Worm (Caenorhabditis elegans) whole organism, young adult: ENCODE results near the gene cec-1.
A peak's percentile ranks its signal among the peaks of the same experiment; 100 is the strongest.

ENCODE experiments used
- B0019.2 ChIP-seq: fragments of 200-800 bp; sonication (Bioruptor generic); conservative IDR thresholded peaks from 2 replicates; pipeline ENCODE4 v1.3.6; 2022; ENCODE audit warnings: missing genetic modification reagents, missing genetic modification characterization, missing compliant biosample characterization
- C06A6.2 ChIP-seq: fragments of 200-800 bp; sonication (Bioruptor generic); conservative IDR thresholded peaks from 2 replicates; pipeline ENCODE4 v1.3.6; 2022; ENCODE audit warnings: missing genetic modification characterization, missing compliant biosample characterization
- D2030.7 ChIP-seq: fragments of 200-800 bp; sonication (Bioruptor generic); IDR thresholded peaks from 2 replicates; pipeline ENCODE4 v1.3.6; 2022; ENCODE audit warnings: missing genetic modification reagents, missing genetic modification characterization, missing compliant biosample characterization
- F39B2.1 ChIP-seq: fragments of 200-800 bp; sonication (Bioruptor generic); IDR thresholded peaks from 2 replicates; pipeline ENCODE4 v1.3.6; 2022; ENCODE audit warnings: missing genetic modification reagents, missing genetic modification characterization, missing compliant biosample characterization
- F49E8.2 ChIP-seq: sonication (generic microtip); optimal IDR thresholded peaks from 3 replicates; lab custom pipeline; 2017; ENCODE audit warnings: missing genetic modification characterization, mild to moderate bottlenecking, missing compliant biosample characterization, antibody characterized with exemption, moderate library complexity; ENCODE audit not compliant: insufficient read depth
- F57C9.4 ChIP-seq: sonication (generic microtip); optimal IDR thresholded peaks from 2 replicates; lab custom pipeline; 2017; ENCODE audit warnings: mild to moderate bottlenecking, missing genetic modification characterization, missing compliant biosample characterization
- T07F8.4 ChIP-seq: sonication (generic microtip); optimal IDR thresholded peaks from 2 replicates; lab custom pipeline; 2016; ENCODE audit warnings: mild to moderate bottlenecking, missing genetic modification characterization, moderate library complexity, missing compliant biosample characterization
- Y79H2A.3 ChIP-seq: fragments of 200-800 bp; sonication (Bioruptor generic); conservative IDR thresholded peaks from 2 replicates; pipeline ENCODE4 v1.3.6; 2022; ENCODE audit warnings: missing genetic modification reagents, missing genetic modification characterization, missing compliant biosample characterization
- Y95B8A.8 ChIP-seq: fragments of 200-800 bp; sonication (Bioruptor generic); IDR thresholded peaks from 2 replicates; pipeline ENCODE4 v1.3.6; 2022; ENCODE audit warnings: missing genetic modification reagents, missing genetic modification characterization, missing compliant biosample characterization
- ama-1 ChIP-seq, 3 experiments: fragments of 150-350 bp in 1 of 3; sonication (generic microtip) in 2 of 3; optimal IDR thresholded peaks; 2 replicates each; lab custom pipeline; 2014 to 2018; ENCODE audit warnings: missing biosample characterization in 2 of 3, missing genetic modification characterization in 2 of 3, missing genetic modification reagents in 2 of 3
- aptf-2 ChIP-seq: fragments of 200-800 bp; sonication (Bioruptor generic); conservative IDR thresholded peaks from 2 replicates; pipeline ENCODE4 v1.3.6; 2022; ENCODE audit warnings: missing genetic modification reagents, missing genetic modification characterization, missing compliant biosample characterization
- aptf-3 ChIP-seq: fragments of 200-800 bp; sonication (Bioruptor generic); IDR thresholded peaks from 2 replicates; pipeline ENCODE4 v1.3.6; 2022; ENCODE audit warnings: missing genetic modification characterization, missing compliant biosample characterization
- attf-3 ChIP-seq: fragments of 200-800 bp; sonication (Bioruptor generic); conservative IDR thresholded peaks from 2 replicates; pipeline ENCODE4 v1.3.6; 2022; ENCODE audit warnings: missing genetic modification reagents, missing genetic modification characterization, missing compliant biosample characterization
- attf-5 ChIP-seq: fragments of 200-800 bp; sonication (Bioruptor generic); optimal IDR thresholded peaks from 2 replicates; lab custom pipeline; 2018; ENCODE audit warnings: mild to moderate bottlenecking, missing genetic modification characterization, missing compliant biosample characterization
- cebp-1 ChIP-seq, 2 experiments: fragments of 200-800 bp in 1 of 2; sonication (Bioruptor generic) in 1 of 2; sonication (generic microtip) in 1 of 2; IDR thresholded peaks in 1 of 2; optimal IDR thresholded peaks in 1 of 2; 2 replicates each; pipeline versions ENCODE4 v1.3.6 to Lab custom; 2017 to 2022; ENCODE audit warnings: missing compliant biosample characterization in 2 of 2, missing genetic modification characterization in 2 of 2, mild to moderate bottlenecking in 1 of 2, missing genetic modification reagents in 1 of 2, moderate library complexity in 1 of 2
- cebp-2 ChIP-seq: fragments of 200-800 bp; sonication (Bioruptor generic); IDR thresholded peaks from 2 replicates; pipeline ENCODE4 v1.3.6; 2022; ENCODE audit warnings: missing genetic modification characterization, missing compliant biosample characterization
- ceh-27 ChIP-seq: fragments of 200-800 bp; sonication (Bioruptor generic); optimal IDR thresholded peaks from 2 replicates; lab custom pipeline; 2018; ENCODE audit warnings: mild to moderate bottlenecking, missing genetic modification characterization, moderate library complexity, missing compliant biosample characterization
- ceh-40 ChIP-seq: fragments of 200-800 bp; sonication (Bioruptor generic); IDR thresholded peaks from 2 replicates; pipeline ENCODE4 v1.3.6; 2022; ENCODE audit warnings: missing genetic modification characterization, missing compliant biosample characterization
- ceh-91 ChIP-seq: fragments of 200-800 bp; sonication (Bioruptor generic); IDR thresholded peaks from 2 replicates; pipeline ENCODE4 v1.3.6; 2022; ENCODE audit warnings: missing genetic modification reagents, missing genetic modification characterization, missing compliant biosample characterization
- dox-1 ChIP-seq: fragments of 200-800 bp; sonication (Bioruptor generic); IDR thresholded peaks from 2 replicates; pipeline ENCODE4 v1.3.6; 2022; ENCODE audit warnings: missing genetic modification reagents, missing genetic modification characterization, missing compliant biosample characterization
- dpff-1 ChIP-seq: sonication (generic microtip); optimal IDR thresholded peaks from 2 replicates; lab custom pipeline; 2017; ENCODE audit warnings: mild to moderate bottlenecking, missing genetic modification characterization, missing compliant biosample characterization
- dpl-1 ChIP-seq: fragments of 150-350 bp; optimal IDR thresholded peaks from 2 replicates; lab custom pipeline; 2014; ENCODE audit warnings: missing biosample characterization, missing genetic modification reagents, missing genetic modification characterization
- ekl-4 ChIP-seq: fragments of 200-800 bp; sonication (Bioruptor generic); IDR thresholded peaks from 2 replicates; pipeline ENCODE4 v1.3.6; 2022; ENCODE audit warnings: missing genetic modification reagents, missing genetic modification characterization, missing compliant biosample characterization
- gei-17 ChIP-seq: fragments of 200-800 bp; sonication (Bioruptor generic); optimal IDR thresholded peaks from 2 replicates; lab custom pipeline; 2018; ENCODE audit warnings: mild to moderate bottlenecking, missing genetic modification characterization, missing compliant biosample characterization
- hlh-12 ChIP-seq: sonication (generic microtip); optimal IDR thresholded peaks from 2 replicates; lab custom pipeline; 2016; ENCODE audit warnings: missing genetic modification characterization, missing compliant biosample characterization
- hmg-1.2 ChIP-seq: fragments of 200-800 bp; sonication (Bioruptor generic); IDR thresholded peaks from 2 replicates; pipeline ENCODE4 v1.3.6; 2022; ENCODE audit warnings: missing genetic modification reagents, missing genetic modification characterization, missing compliant biosample characterization
- hmg-20 ChIP-seq: fragments of 200-800 bp; sonication (Bioruptor generic); IDR thresholded peaks from 2 replicates; pipeline ENCODE4 v1.3.6; 2022; ENCODE audit warnings: missing genetic modification reagents, missing genetic modification characterization, missing compliant biosample characterization
- hsf-1 ChIP-seq: fragments of 200-800 bp; sonication (Bioruptor generic); IDR thresholded peaks from 2 replicates; pipeline ENCODE4 v1.3.6; 2022; ENCODE audit warnings: missing genetic modification reagents, missing genetic modification characterization, missing compliant biosample characterization
- lin-35 ChIP-seq, 3 experiments: fragments of 150-350 bp in 2 of 3; sonication (generic microtip) in 1 of 3; optimal IDR thresholded peaks; 2 replicates each; lab custom pipeline; 2014 to 2018; ENCODE audit warnings: missing biosample characterization in 3 of 3, missing genetic modification characterization in 3 of 3, missing genetic modification reagents in 3 of 3
- lir-1 ChIP-seq: fragments of 200-800 bp; sonication (Bioruptor generic); conservative IDR thresholded peaks from 2 replicates; pipeline ENCODE4 v1.3.6; 2022; ENCODE audit warnings: missing genetic modification reagents, missing genetic modification characterization, missing compliant biosample characterization
- mcd-1 ChIP-seq: fragments of 200-800 bp; sonication (Bioruptor generic); IDR thresholded peaks from 2 replicates; pipeline ENCODE4 v1.3.6; 2022; ENCODE audit warnings: missing genetic modification reagents, missing genetic modification characterization, missing compliant biosample characterization
- mes-4 ChIP-seq: sonication (generic microtip); optimal IDR thresholded peaks from 2 replicates; lab custom pipeline; 2016; ENCODE audit warnings: missing genotype, missing genetic modification characterization, missing compliant biosample characterization
- mxl-1 ChIP-seq: sonication (generic microtip); optimal IDR thresholded peaks from 2 replicates; lab custom pipeline; 2016; ENCODE audit warnings: missing genetic modification characterization, missing compliant biosample characterization
- nfya-1 ChIP-seq: sonication (generic microtip); optimal IDR thresholded peaks from 2 replicates; lab custom pipeline; 2017; ENCODE audit warnings: antibody characterized with exemption, missing compliant biosample characterization, missing genetic modification characterization, borderline replicate concordance; ENCODE audit not compliant: insufficient read depth
- nhr-179 ChIP-seq: sonication (generic microtip); optimal IDR thresholded peaks from 2 replicates; lab custom pipeline; 2016; ENCODE audit warnings: mild to moderate bottlenecking, missing genetic modification characterization, missing compliant biosample characterization
- nhr-27 ChIP-seq: fragments of 200-800 bp; sonication (Bioruptor generic); optimal IDR thresholded peaks from 2 replicates; lab custom pipeline; 2018; ENCODE audit warnings: mild to moderate bottlenecking, missing genetic modification characterization, moderate library complexity, missing compliant biosample characterization
- nhr-80 ChIP-seq: sonication (generic microtip); optimal IDR thresholded peaks from 2 replicates; lab custom pipeline; 2016; ENCODE audit warnings: missing genetic modification characterization, missing compliant biosample characterization
- rec-8 ChIP-seq, 2 experiments: sonication (generic microtip); optimal IDR thresholded peaks; 2 replicates each; lab custom pipeline; 2016; ENCODE audit warnings: mild to moderate bottlenecking in 2 of 2, missing genetic modification characterization in 2 of 2, missing genetic modification reagents in 2 of 2, missing genotype in 2 of 2, missing biosample characterization in 1 of 2, missing compliant biosample characterization in 1 of 2, moderate library complexity in 1 of 2
- rpc-1 ChIP-seq, 2 experiments: fragments of 150-350 bp in 1 of 2; sonication (generic microtip) in 1 of 2; optimal IDR thresholded peaks; 2 replicates each; lab custom pipeline; 2014 to 2018; ENCODE audit warnings: missing biosample characterization in 1 of 2, missing genetic modification characterization in 1 of 2, missing genetic modification reagents in 1 of 2, missing genotype in 1 of 2
- sdz-38 ChIP-seq: sonication (generic microtip); optimal IDR thresholded peaks from 2 replicates; lab custom pipeline; 2016; ENCODE audit warnings: missing genotype, missing genetic modification characterization, missing compliant biosample characterization
- snpc-1.1 ChIP-seq: sonication (generic microtip); optimal IDR thresholded peaks from 2 replicates; lab custom pipeline; 2017; ENCODE audit warnings: missing genetic modification characterization, mild to moderate bottlenecking, missing compliant biosample characterization, antibody characterized with exemption, moderate library complexity, missing genotype, missing genetic modification reagents; ENCODE audit not compliant: insufficient read depth
- snpc-1.3 ChIP-seq: sonication (generic microtip); optimal IDR thresholded peaks from 2 replicates; lab custom pipeline; 2017; ENCODE audit warnings: missing genetic modification characterization, mild to moderate bottlenecking, missing compliant biosample characterization, antibody characterized with exemption, moderate library complexity, missing genotype, missing genetic modification reagents; ENCODE audit not compliant: insufficient read depth
- tbp1 ChIP-seq: fragments of 200-800 bp; sonication (Bioruptor generic); optimal IDR thresholded peaks from 2 replicates; lab custom pipeline; 2018; ENCODE audit warnings: mild to moderate bottlenecking, missing genetic modification characterization, missing compliant biosample characterization
- ztf-3 ChIP-seq: fragments of 200-800 bp; sonication (Bioruptor generic); optimal IDR thresholded peaks from 2 replicates; lab custom pipeline; 2018; ENCODE audit warnings: mild to moderate bottlenecking, missing genetic modification characterization, missing compliant biosample characterization

cec-1 gene

ce11 chrIII:8411976-8412375, 14.2 kb upstream of the cec-1 start (continued):
- TF ChIP-seq snpc-1.3 (tag; lab: Kevin White, UChicago) (peak; percentile 11), dpl-1 (no peak), tbp1 (GFP tag; lab: Kevin White, UChicago) (peak; percentile 37), ceh-91 (GFP tag; lab: Robert Waterston, UW) (no peak), rpc-1 (optimal IDR thresholded peaks at IDR 0.05; lab: Kevin White, UChicago) (no peak), rpc-1 (tag; optimal IDR thresholded peaks at IDR 0.05; lab: Kevin White, UChicago) (no peak), Y79H2A.3 (GFP tag; lab: Robert Waterston, UW) (no peak), nfya-1 (no peak), C06A6.2 (GFP tag; lab: Robert Waterston, UW) (no peak), snpc-1.1 (no peak), lin-35 (GFP tag; optimal IDR thresholded peaks at IDR 0.05; lab: Kevin White, UChicago) (peak in 1 of 3 experiments; percentile 48), ceh-40 (GFP tag; lab: Robert Waterston, UW) (no peak), dox-1 (GFP tag; lab: Robert Waterston, UW) (peak; percentile 80; the same call in 1 of the 2 replicates), attf-3 (GFP tag; lab: Robert Waterston, UW) (no peak), ekl-4 (GFP tag; lab: Robert Waterston, UW) (no peak), dpff-1 (tag; lab: Kevin White, UChicago) (no peak), F57C9.4 (no peak), rec-8 (tag; optimal IDR thresholded peaks at IDR 0.05; lab: Kevin White, UChicago) (no peak), nhr-27 (tag; lab: Kevin White, UChicago) (no peak), F49E8.2 (tag; lab: Kevin White, UChicago) (no peak), B0019.2 (GFP tag; lab: Robert Waterston, UW) (no peak), cebp-2 (no peak), attf-5 (GFP tag; lab: Kevin White, UChicago) (peak; percentile 88), mes-4 (tag; lab: Kevin White, UChicago) (no peak), lir-1 (GFP tag; lab: Robert Waterston, UW) (no peak), hmg-20 (GFP tag; lab: Robert Waterston, UW) (no peak), ama-1 (optimal IDR thresholded peaks at IDR 0.05; lab: Kevin White, UChicago) (no peak), ama-1 (GFP tag; optimal IDR thresholded peaks at IDR 0.05; lab: Kevin White, UChicago) (no peak), gei-17 (GFP tag; lab: Kevin White, UChicago) (no peak), nhr-80 (tag; lab: Kevin White, UChicago) (peak; percentile 96), D2030.7 (GFP tag; lab: Robert Waterston, UW) (no peak), F39B2.1 (no peak), T07F8.4 (no peak), aptf-2 (GFP tag; lab: Robert Waterston, UW) (no peak), mcd-1 (GFP tag; lab: Robert Waterston, UW) (no peak), ztf-3 (GFP tag; lab: Kevin White, UChicago) (no peak), aptf-3 (GFP tag; lab: Robert Waterston, UW) (no peak), Y95B8A.8 (GFP tag; lab: Robert Waterston, UW) (no peak), mxl-1 (no peak), sdz-38 (tag; lab: Kevin White, UChicago) (no peak), hsf-1 (no peak), ceh-27 (GFP tag; lab: Kevin White, UChicago) (peak; percentile 35), hlh-12 (tag; lab: Kevin White, UChicago) (no peak), nhr-179 (no peak), cebp-1 (GFP tag; IDR thresholded peaks at IDR 0.05; lab: Robert Waterston, UW) (peak; percentile 90), cebp-1 (tag; optimal IDR thresholded peaks at IDR 0.05; lab: Kevin White, UChicago) (peak; percentile 94), hmg-1.2 (GFP tag; lab: Robert Waterston, UW) (peak; percentile 78)
